Fruit fly (Drosophila melanogaster): ENCODE measurements around the gene Rab11.

Gene Rab11

dm6 chr3R:21161620-21162029 is 50.4 kb downstream of the Rab11 start (continued):
- TF ChIP-seq BEAF-32 (GFP tag; optimal IDR thresholded peaks at IDR 0.05) (no peak), crp (GFP tag; optimal IDR thresholded peaks at IDR 0.05) (no peak), tll (GFP tag; optimal IDR thresholded peaks at IDR 0.05) (no peak), CG16779 (GFP tag; IDR thresholded peaks at IDR 0.05) (no peak), CG8089 (GFP tag; optimal IDR thresholded peaks at IDR 0.05) (no peak), Xrp1 (GFP tag; IDR thresholded peaks at IDR 0.05) (no peak), CG14965 (GFP tag; optimal IDR thresholded peaks at IDR 0.05; ENCODE audit: borderline replicate concordance) (no peak), mirr (GFP tag; optimal IDR thresholded peaks at IDR 0.05) (peak; percentile 59), tgo (GFP tag; IDR thresholded peaks at IDR 0.05) (no peak), HLH4C (GFP tag; IDR thresholded peaks at IDR 0.05; ENCODE audit: partially characterized antibody) (no peak), ATbp (GFP tag; optimal IDR thresholded peaks at IDR 0.05) (no peak), CG13123 (GFP tag; optimal IDR thresholded peaks at IDR 0.05) (no peak), CG13296 (GFP tag; optimal IDR thresholded peaks at IDR 0.05) (no peak), grn (GFP tag; optimal IDR thresholded peaks at IDR 0.05) (no peak), CG1603 (tag; optimal IDR thresholded peaks at IDR 0.05) (no peak), lilli (GFP tag; optimal IDR thresholded peaks at IDR 0.05) (peak; percentile 71), stwl (tag; optimal IDR thresholded peaks at IDR 0.05) (no peak), tup (GFP tag; optimal IDR thresholded peaks at IDR 0.05) (peak; percentile 36), CG32767 (GFP tag; IDR thresholded peaks at IDR 0.05) (no peak; the same call in 1 of the 2 replicates), CG3726 (GFP tag; IDR thresholded peaks at IDR 0.05) (no peak), CG6689 (GFP tag; IDR thresholded peaks at IDR 0.05) (0 out of 2 replicates have a peak, but pooled peaks have one; percentile 26), slbo (GFP tag; IDR thresholded peaks at IDR 0.05) (peak; percentile 66), CG7357 (GFP tag; IDR thresholded peaks at IDR 0.05) (no peak), shn (GFP tag; optimal IDR thresholded peaks at IDR 0.05) (peak; percentile 11), Oli (tag; optimal IDR thresholded peaks at IDR 0.05) (peak; percentile 51), tna (GFP tag; IDR thresholded peaks at IDR 0.05; ENCODE audit: partially characterized antibody) (no peak), ara (GFP tag; IDR thresholded peaks at IDR 0.05) (no peak), wdn (GFP tag; IDR thresholded peaks at IDR 0.05) (0 out of 2 replicates have a peak, but pooled peaks have one; percentile 20), CG11456 (GFP tag; IDR thresholded peaks at IDR 0.05) (no peak), en (GFP tag; optimal IDR thresholded peaks at IDR 0.05) (no peak), sqz (GFP tag; optimal IDR thresholded peaks at IDR 0.05) (no peak), bbx (GFP tag; IDR thresholded peaks at IDR 0.05; ENCODE audit: partially characterized antibody) (no peak), CG3281 (GFP tag; optimal IDR thresholded peaks at IDR 0.05) (no peak), CG10462 (GFP tag; optimal IDR thresholded peaks at IDR 0.05) (no peak), CG7271 (tag; optimal IDR thresholded peaks at IDR 0.05) (no peak), ham (GFP tag; IDR thresholded peaks at IDR 0.05) (no peak), CG11093 (GFP tag; IDR thresholded peaks at IDR 0.05) (no peak), Scr (GFP tag; IDR thresholded peaks at IDR 0.05; ENCODE audit: partially characterized antibody) (no peak), phol (tag; optimal IDR thresholded peaks at IDR 0.05) (no peak), CG11085 (GFP tag; IDR thresholded peaks at IDR 0.05) (no peak), CG6654 (GFP tag; optimal IDR thresholded peaks at IDR 0.05) (no peak), CG9932 (GFP tag; IDR thresholded peaks at IDR 0.05) (peak; percentile 47), wek (GFP tag; optimal IDR thresholded peaks at IDR 0.05) (no peak), toy (GFP tag; IDR thresholded peaks at IDR 0.05) (no peak), jigr1 (GFP tag; IDR thresholded peaks at IDR 0.05) (no peak), kni (GFP tag; optimal IDR thresholded peaks at IDR 0.05) (no peak), CG32772 (GFP tag; IDR thresholded peaks at IDR 0.05) (no peak), CG8281 (tag; optimal IDR thresholded peaks at IDR 0.05) (no peak), B-H1 (GFP tag; IDR thresholded peaks at IDR 0.05) (no peak), jumu (GFP tag; optimal IDR thresholded peaks at IDR 0.05) (no peak), CG15601 (tag; optimal IDR thresholded peaks at IDR 0.05) (no peak)

All from whole organism, embryonic.